Worm (Caenorhabditis elegans) whole organism, L4 larva: ENCODE measurements around the gene unc-68.

ENCODE experiments used
- ceh-82 ChIP-seq: sonication (generic microtip); optimal IDR thresholded peaks from 2 replicates; lab custom pipeline; 2017; ENCODE audit warnings: missing biosample characterization, missing genetic modification characterization
- ctbp-1 ChIP-seq: fragments of 200-800 bp; sonication (Bioruptor generic); IDR thresholded peaks from 2 replicates; pipeline ENCODE4 v1.3.6; 2022; ENCODE audit warnings: missing genetic modification reagents, missing genetic modification characterization, missing compliant biosample characterization
- dmd-6 ChIP-seq: fragments of 200-800 bp; sonication (Bioruptor generic); IDR thresholded peaks from 2 replicates; pipeline ENCODE4 v1.3.6; 2022; ENCODE audit warnings: missing genetic modification reagents, missing genetic modification characterization, missing compliant biosample characterization
- dpl-1 ChIP-seq: fragments of 150-350 bp; optimal IDR thresholded peaks from 2 replicates; lab custom pipeline; 2014; ENCODE audit warnings: missing biosample characterization, missing genetic modification reagents, missing genetic modification characterization
- madf-5 ChIP-seq, 2 experiments: fragments of 200-800 bp; sonication (Bioruptor generic); IDR thresholded peaks; 2 replicates each; pipeline ENCODE4 v1.3.6; 2022; ENCODE audit warnings: missing compliant biosample characterization in 2 of 2, missing genetic modification characterization in 2 of 2
- madf-9 ChIP-seq: fragments of 200-800 bp; sonication (Bioruptor generic); conservative IDR thresholded peaks from 2 replicates; pipeline ENCODE4 v1.3.6; 2022; ENCODE audit warnings: missing genetic modification reagents, missing genetic modification characterization, missing compliant biosample characterization
- mes-2 ChIP-seq: sonication (generic microtip); optimal IDR thresholded peaks from 2 replicates; lab custom pipeline; 2016; ENCODE audit warnings: missing genotype, mild to moderate bottlenecking, missing genetic modification characterization, missing compliant biosample characterization; ENCODE audit not compliant: poor library complexity, severe bottlenecking
- nhr-6 ChIP-seq: fragments of 150-350 bp; optimal IDR thresholded peaks from 2 replicates; lab custom pipeline; 2014; ENCODE audit warnings: missing biosample characterization, missing genetic modification characterization
- zag-1 ChIP-seq: fragments of 150-350 bp; optimal IDR thresholded peaks from 2 replicates; lab custom pipeline; 2014; ENCODE audit warnings: missing biosample characterization, missing genetic modification characterization
- ztf-11 ChIP-seq: fragments of 150-350 bp; optimal IDR thresholded peaks from 2 replicates; lab custom pipeline; 2014; ENCODE audit warnings: missing biosample characterization, missing genetic modification characterization

Gene unc-68

ce11 chrV:6870004-6870403, 58.8 kb downstream of the unc-68 start, which contains the start of gene frpr-18 (continued):
- no peak for TF ChIP-seq ztf-11
- no peak for TF ChIP-seq dmd-6
- TF ChIP-seq ctbp-1 (GFP tag; lab: Robert Waterston, UW), result no peak

ce11 chrV:6854711-6855110, 74.1 kb downstream of the unc-68 start, which contains the start of gene gpa-10:
TSS of gene gpa-10 (minus strand) at chrV:6854811.
- TF ChIP-seq nhr-6 (tag; lab: Kevin White, UChicago) (no peak), dpl-1 (no peak), madf-9 (GFP tag; lab: Robert Waterston, UW) (no peak), madf-5 (GFP tag; IDR thresholded peaks at IDR 0.05; lab: Robert Waterston, UW) (no peak), ceh-82 (tag; lab: Kevin White, UChicago) (no peak), ztf-11 (no peak), zag-1 (tag; lab: Kevin White, UChicago) (no peak), mes-2 (tag; lab: Kevin White, UChicago) (no peak)
